Fruit fly (Drosophila melanogaster): ENCODE data around the gene fon.

Gene fon

dm6 chr2L:19434260-19434659 lies 48.3 kb upstream of the fon start (continued):
- TF ChIP-seq lmd (GFP tag; IDR thresholded peaks at IDR 0.05) (no peak), CG10274 (GFP tag; optimal IDR thresholded peaks at IDR 0.05) (no peak), CG6765 (GFP tag; optimal IDR thresholded peaks at IDR 0.05) (peak; percentile 32), amos (GFP tag; IDR thresholded peaks at IDR 0.05; ENCODE audit: partially characterized antibody) (no peak), tll (GFP tag; optimal IDR thresholded peaks at IDR 0.05) (no peak), CG10565 (GFP tag; optimal IDR thresholded peaks at IDR 0.05) (no peak), CG34376 (GFP tag; optimal IDR thresholded peaks at IDR 0.05) (peak; percentile 4), CoRest (tag; optimal IDR thresholded peaks at IDR 0.05) (no peak), Hr39 (optimal IDR thresholded peaks at IDR 0.05) (no peak), CG1233 (GFP tag; optimal IDR thresholded peaks at IDR 0.05) (peak; percentile 78), ash1 (GFP tag; optimal IDR thresholded peaks at IDR 0.05) (no peak), Ets97D (GFP tag; optimal IDR thresholded peaks at IDR 0.05) (no peak), Fer1 (GFP tag; optimal IDR thresholded peaks at IDR 0.05) (peak; percentile 70), CG10147 (GFP tag; optimal IDR thresholded peaks at IDR 0.05) (peak; percentile 35), Rfx (GFP tag; IDR thresholded peaks at IDR 0.05) (no peak), lbe (GFP tag; optimal IDR thresholded peaks at IDR 0.05) (no peak), Bteb2 (GFP tag; optimal IDR thresholded peaks at IDR 0.05) (no peak), Xbp1 (GFP tag; optimal IDR thresholded peaks at IDR 0.05) (no peak), Elba2 (GFP tag; optimal IDR thresholded peaks at IDR 0.05) (no peak), HHEX (GFP tag; optimal IDR thresholded peaks at IDR 0.05) (peak; percentile 45), sens-2 (GFP tag; IDR thresholded peaks at IDR 0.05) (no peak), CG11560 (tag; IDR thresholded peaks at IDR 0.05) (no peak), pb (GFP tag; optimal IDR thresholded peaks at IDR 0.05) (no peak), h (optimal IDR thresholded peaks at IDR 0.05) (no peak), ftz-f1 (GFP tag; optimal IDR thresholded peaks at IDR 0.05) (no peak), emc (GFP tag; optimal IDR thresholded peaks at IDR 0.05) (no peak), CG15073 (GFP tag; optimal IDR thresholded peaks at IDR 0.05) (no peak), crp (GFP tag; optimal IDR thresholded peaks at IDR 0.05) (no peak), dimm (GFP tag; IDR thresholded peaks at IDR 0.05) (no peak), CG8944 (GFP tag; optimal IDR thresholded peaks at IDR 0.05) (no peak), CG3407 (GFP tag; optimal IDR thresholded peaks at IDR 0.05) (peak; percentile 83), CG2678 (tag; optimal IDR thresholded peaks at IDR 0.05) (peak; percentile 76), E2f1 (GFP tag; IDR thresholded peaks at IDR 0.05) (no peak), MESR4 (GFP tag; optimal IDR thresholded peaks at IDR 0.05) (no peak), tin (GFP tag; optimal IDR thresholded peaks at IDR 0.05) (no peak), CG43689 (GFP tag; IDR thresholded peaks at IDR 0.05) (no peak), aop (GFP tag; IDR thresholded peaks at IDR 0.05) (no peak), CG6689 (GFP tag; IDR thresholded peaks at IDR 0.05) (no peak), gcm2 (GFP tag; optimal IDR thresholded peaks at IDR 0.05) (no peak), CG17186 (GFP tag; optimal IDR thresholded peaks at IDR 0.05) (no peak), CG1024 (GFP tag; IDR thresholded peaks at IDR 0.05) (peak; percentile 30; the same call in 1 of the 2 replicates), Mad (GFP tag; optimal IDR thresholded peaks at IDR 0.05) (no peak), E2f2 (GFP tag; IDR thresholded peaks at IDR 0.05) (no peak), crol (GFP tag; IDR thresholded peaks at IDR 0.05) (no peak), CG11456 (GFP tag; IDR thresholded peaks at IDR 0.05) (no peak), stc (GFP tag; IDR thresholded peaks at IDR 0.05) (no peak; the same call in 1 of the 2 replicates), bowl (GFP tag; IDR thresholded peaks at IDR 0.05) (no peak), CG1603 (tag; optimal IDR thresholded peaks at IDR 0.05) (peak; percentile 68), otp (GFP tag; IDR thresholded peaks at IDR 0.05) (no peak), ase (GFP tag; IDR thresholded peaks at IDR 0.05) (no peak), CG2202 (tag; optimal IDR thresholded peaks at IDR 0.05) (peak; percentile 90), so (GFP tag; IDR thresholded peaks at IDR 0.05) (no peak), CG1792 (GFP tag; optimal IDR thresholded peaks at IDR 0.05) (peak; percentile 37)
